Fruit fly (Drosophila melanogaster): ENCODE measurements around the gene Sfp24Bd.
A peak's percentile ranks its signal among the peaks of the same experiment; 100 is the strongest.

Gene Sfp24Bd

dm6 chr2L:3639924-3640323 lies 29.0 kb downstream of the Sfp24Bd start (continued):
- TF ChIP-seq kni (GFP tag; optimal IDR thresholded peaks at IDR 0.05) (no peak), GATAe (GFP tag; conservative IDR thresholded peaks at IDR 0.05) (peak; percentile 80), CG8290 (GFP tag; optimal IDR thresholded peaks at IDR 0.05) (no peak), CG8290 (tag; optimal IDR thresholded peaks at IDR 0.05) (peak in 1 of 2 experiments; percentile 29), grn (GFP tag; optimal IDR thresholded peaks at IDR 0.05) (peak; percentile 88), CG4282 (GFP tag; optimal IDR thresholded peaks at IDR 0.05) (no peak), Dbx (GFP tag; IDR thresholded peaks at IDR 0.05) (0 out of 3 replicates have a peak, but pooled peaks have one; percentile 40), CG13775 (GFP tag; optimal IDR thresholded peaks at IDR 0.05) (no peak), z (GFP tag; IDR thresholded peaks at IDR 0.05) (no peak), CG9932 (GFP tag; IDR thresholded peaks at IDR 0.05) (no peak), ftz-f1 (GFP tag; optimal IDR thresholded peaks at IDR 0.05) (peak; percentile 76), CG34376 (GFP tag; optimal IDR thresholded peaks at IDR 0.05) (peak; percentile 94), cwo (GFP tag; optimal IDR thresholded peaks at IDR 0.05) (peak; percentile 74), ind (GFP tag; optimal IDR thresholded peaks at IDR 0.05) (no peak), CG15479 (GFP tag; optimal IDR thresholded peaks at IDR 0.05) (no peak), CG11456 (GFP tag; IDR thresholded peaks at IDR 0.05) (no peak), Sry-δ (GFP tag; optimal IDR thresholded peaks at IDR 0.05) (no peak)

- TF ChIP-seq sens (GFP tag) (peak; percentile 50), odd (GFP tag; optimal IDR thresholded peaks at IDR 0.05) (peak; percentile 27), CG9727 (GFP tag; optimal IDR thresholded peaks at IDR 0.05) (no peak), gfzf (GFP tag; optimal IDR thresholded peaks at IDR 0.05) (no peak), gce (GFP tag; IDR thresholded peaks at IDR 0.05) (no peak), corto (GFP tag; optimal IDR thresholded peaks at IDR 0.05) (no peak), maf-S (GFP tag; optimal IDR thresholded peaks at IDR 0.05) (no peak), hkb (optimal IDR thresholded peaks at IDR 0.05) (no peak), hkb (GFP tag; IDR thresholded peaks at IDR 0.05) (peak; percentile 35; the same call in 1 of the 2 replicates), Ets65A (GFP tag) (peak; percentile 39), Med (GFP tag) (peak; percentile 29), Drgx (GFP tag; IDR thresholded peaks at IDR 0.05) (peak; percentile 23; the same call in 1 of the 2 replicates), CG8388 (GFP tag; optimal IDR thresholded peaks at IDR 0.05) (peak; percentile 2), CG11504 (tag; optimal IDR thresholded peaks at IDR 0.05) (peak; percentile 47), CG4328 (GFP tag; optimal IDR thresholded peaks at IDR 0.05) (no peak), Ssrp (tag; optimal IDR thresholded peaks at IDR 0.05) (peak; percentile 15), gcm2 (GFP tag; optimal IDR thresholded peaks at IDR 0.05) (no peak), CG42726 (GFP tag; IDR thresholded peaks at IDR 0.05; ENCODE audit: partially characterized antibody) (0 out of 2 replicates have a peak, but pooled peaks have one; percentile 40), HmgD (GFP tag; optimal IDR thresholded peaks at IDR 0.05) (no peak), Gsc (GFP tag; IDR thresholded peaks at IDR 0.05) (no peak), lola (GFP tag; optimal IDR thresholded peaks at IDR 0.05) (peak in 1 of 3 experiments; percentile 19), Xbp1 (GFP tag; optimal IDR thresholded peaks at IDR 0.05) (peak; percentile 8), bsh (GFP tag; optimal IDR thresholded peaks at IDR 0.05) (peak in 1 of 2 experiments; percentile 17)
Observed at dm6 chr2L:3635444-3635843, 33.5 kb downstream of the Sfp24Bd start.

DNA sequence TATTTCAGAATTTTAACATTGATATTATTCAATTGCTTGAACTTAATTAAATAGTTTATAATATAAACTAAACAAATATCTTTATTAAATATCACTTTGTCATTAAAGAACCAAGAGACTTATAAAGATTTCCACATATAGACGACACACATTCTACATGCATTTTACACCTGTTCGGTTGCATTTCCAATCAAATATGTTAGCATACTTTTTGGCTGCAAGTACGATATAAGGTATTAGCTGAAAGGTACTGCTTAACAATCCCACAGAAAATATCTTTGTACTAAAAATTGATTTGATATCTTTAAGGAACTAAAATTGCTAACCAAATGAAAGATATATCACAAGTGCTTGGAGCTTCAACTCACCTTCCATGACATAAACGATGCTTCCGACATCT lies 35.1 kb downstream of the Sfp24Bd start:
- peak; percentile 73 for TF ChIP-seq CTCF (GFP tag; optimal IDR thresholded peaks at IDR 0.05)
- TF ChIP-seq ATbp (GFP tag; optimal IDR thresholded peaks at IDR 0.05) = no peak
- TF ChIP-seq HLH3B (GFP tag; IDR thresholded peaks at IDR 0.05) = no peak
- peak; percentile 20 for TF ChIP-seq stwl (tag; optimal IDR thresholded peaks at IDR 0.05)
- no peak for TF ChIP-seq CG11247 (GFP tag; IDR thresholded peaks at IDR 0.05)
- TF ChIP-seq Bgb (GFP tag; IDR thresholded peaks at IDR 0.05; ENCODE audit: partially characterized antibody) = peak; percentile 20; the same call in 1 of the 2 replicates
- no peak for TF ChIP-seq NFAT (GFP tag; IDR thresholded peaks at IDR 0.05)
- TF ChIP-seq chinmo (GFP tag; IDR thresholded peaks at IDR 0.05; ENCODE audit: partially characterized antibody) = peak; percentile 45; the same call in 1 of the 4 replicates
- TF ChIP-seq amos (GFP tag; IDR thresholded peaks at IDR 0.05; ENCODE audit: partially characterized antibody) = peak; percentile 17; the same call in 1 of the 2 replicates
